Worm (Caenorhabditis elegans): ENCODE results near the gene taf-9.
A peak's percentile ranks its signal among the peaks of the same experiment; 100 is the strongest.

The taf-9 gene

ce11 chrIII:13622268-13622667 is 1.8 kb upstream of the taf-9 start, which contains the start of gene hip-1 (continued):
- TF ChIP-seq daf-12 (tag; optimal IDR thresholded peaks at IDR 0.05) = no peak
- no peak for TF ChIP-seq php-3 (GFP tag; IDR thresholded peaks at IDR 0.05)
- TF ChIP-seq dmd-8 (GFP tag; IDR thresholded peaks at IDR 0.05) = no peak
- TF ChIP-seq lin-15B (tag; optimal IDR thresholded peaks at IDR 0.05) = no peak
- no peak for TF ChIP-seq ceh-20 (GFP tag; IDR thresholded peaks at IDR 0.05)
- TF ChIP-seq dpl-1 (GFP tag; optimal IDR thresholded peaks at IDR 0.05) = peak; percentile 75
- peak in 1 of 2 experiments; percentile 12 for TF ChIP-seq hif-1 (tag; optimal IDR thresholded peaks at IDR 0.05)
- no peak for TF ChIP-seq egl-27 (tag; optimal IDR thresholded peaks at IDR 0.05)
- peak; percentile 7 for TF ChIP-seq unc-130 (GFP tag; optimal IDR thresholded peaks at IDR 0.05)
- TF ChIP-seq ceh-32 (tag; optimal IDR thresholded peaks at IDR 0.05; ENCODE audit: poor library complexity) = no peak
- no peak for TF ChIP-seq nhr-48 (tag; optimal IDR thresholded peaks at IDR 0.05)
- TF ChIP-seq dve-1 (tag; optimal IDR thresholded peaks at IDR 0.05; ENCODE audit: insufficient read depth) = peak; percentile 51
- no peak for TF ChIP-seq ces-1 (GFP tag; optimal IDR thresholded peaks at IDR 0.05)
- peak; percentile 9 for TF ChIP-seq ama-1 (optimal IDR thresholded peaks at IDR 0.05)
- no peak for TF ChIP-seq spr-3 (GFP tag; optimal IDR thresholded peaks at IDR 0.05)
- TF ChIP-seq lsy-2 (tag; optimal IDR thresholded peaks at IDR 0.05) = peak in 1 of 2 experiments; percentile 61
- TF ChIP-seq sdz-12 (GFP tag; optimal IDR thresholded peaks at IDR 0.05) = no peak
- TF ChIP-seq tra-1 (GFP tag; IDR thresholded peaks at IDR 0.05) = no peak
- no peak for TF ChIP-seq arid-1 (GFP tag; conservative IDR thresholded peaks at IDR 0.05)
- no peak for TF ChIP-seq cey-2 (tag; optimal IDR thresholded peaks at IDR 0.05; ENCODE audit: borderline replicate concordance, insufficient read depth)
- TF ChIP-seq set-16 (GFP tag; IDR thresholded peaks at IDR 0.05) = no peak
- TF ChIP-seq lin-38 (GFP tag; IDR thresholded peaks at IDR 0.05) = peak; percentile 63
- TF ChIP-seq hlh-30 (tag; optimal IDR thresholded peaks at IDR 0.05; ENCODE audit: insufficient read depth) = peak; percentile 80
- TF ChIP-seq vab-7 (GFP tag; IDR thresholded peaks at IDR 0.05) = no peak
- TF ChIP-seq madf-9 (GFP tag; conservative IDR thresholded peaks at IDR 0.05) = no peak
- TF ChIP-seq F44E2.7 (GFP tag; IDR thresholded peaks at IDR 0.05) = no peak
- no peak for TF ChIP-seq daf-16 (GFP tag; optimal IDR thresholded peaks at IDR 0.05)
- TF ChIP-seq daf-16 (tag; optimal IDR thresholded peaks at IDR 0.05) = peak; percentile 71
- TF ChIP-seq unc-39 (tag; optimal IDR thresholded peaks at IDR 0.05) = no peak
- peak; percentile 46 for TF ChIP-seq mep-1 (tag; optimal IDR thresholded peaks at IDR 0.05)
- TF ChIP-seq lir-3 (tag; optimal IDR thresholded peaks at IDR 0.05) = no peak
- TF ChIP-seq nhr-28 (tag; optimal IDR thresholded peaks at IDR 0.05) = no peak
- no peak for TF ChIP-seq zip-2 (tag; optimal IDR thresholded peaks at IDR 0.05)
- TF ChIP-seq zfp-2 (tag; optimal IDR thresholded peaks at IDR 0.05) = no peak
- TF ChIP-seq Y75B8A.6 (GFP tag; IDR thresholded peaks at IDR 0.05) = no peak
- TF ChIP-seq lin-39 (tag; optimal IDR thresholded peaks at IDR 0.05) = no peak
- no peak for TF ChIP-seq mxl-3 (GFP tag; optimal IDR thresholded peaks at IDR 0.05)
- TF ChIP-seq mxl-2 (GFP tag; conservative IDR thresholded peaks at IDR 0.05) = no peak
- no peak for TF ChIP-seq Y5F2A.4 (GFP tag; optimal IDR thresholded peaks at IDR 0.05)
- TF ChIP-seq Y48G9A.11 (GFP tag; IDR thresholded peaks at IDR 0.05) = no peak
- TF ChIP-seq ceh-62 (tag; optimal IDR thresholded peaks at IDR 0.05) = no peak
- no peak for TF ChIP-seq aly-2 (tag; optimal IDR thresholded peaks at IDR 0.05)
- no peak for TF ChIP-seq T20F7.1 (GFP tag; optimal IDR thresholded peaks at IDR 0.05)
- no peak for TF ChIP-seq lin-1 (GFP tag; IDR thresholded peaks at IDR 0.05)
- no peak for TF ChIP-seq nhr-25 (tag; optimal IDR thresholded peaks at IDR 0.05; ENCODE audit: borderline replicate concordance, insufficient read depth)
- no peak for TF ChIP-seq fkh-10 (GFP tag; optimal IDR thresholded peaks at IDR 0.05)
- no peak for TF ChIP-seq F49E8.2 (tag; optimal IDR thresholded peaks at IDR 0.05; ENCODE audit: borderline replicate concordance)
- no peak for TF ChIP-seq ceh-28 (tag; optimal IDR thresholded peaks at IDR 0.05)
- no peak for TF ChIP-seq nhr-76 (tag; optimal IDR thresholded peaks at IDR 0.05)
- no peak for TF ChIP-seq lin-13 (GFP tag; optimal IDR thresholded peaks at IDR 0.05)
- no peak for TF ChIP-seq mdl-1 (tag; optimal IDR thresholded peaks at IDR 0.05)

Measured in whole organism, L4 larva.